Worm (Caenorhabditis elegans) whole organism, early embryonic: Measurements from ENCODE around the gene frpr-2.

Experiments
- B0310.2 ChIP-seq: sonication (generic microtip); optimal IDR thresholded peaks from 2 replicates; lab custom pipeline; 2016; ENCODE audit warnings: mild to moderate bottlenecking, missing genetic modification characterization, missing compliant biosample characterization
- F13C5.2 ChIP-seq: sonication (generic microtip); optimal IDR thresholded peaks from 2 replicates; lab custom pipeline; 2017; ENCODE audit warnings: mild to moderate bottlenecking, missing genetic modification characterization, inconsistent platforms, missing compliant biosample characterization
- aly-1 ChIP-seq: sonication (generic microtip); optimal IDR thresholded peaks from 2 replicates; lab custom pipeline; 2016; ENCODE audit warnings: missing genetic modification characterization, missing compliant biosample characterization
- ama-1 ChIP-seq: fragments of 150-350 bp; optimal IDR thresholded peaks from 2 replicates; lab custom pipeline; 2014
- ceh-13 ChIP-seq: fragments of 200-800 bp; sonication (Bioruptor generic); optimal IDR thresholded peaks from 2 replicates; lab custom pipeline; 2018; ENCODE audit warnings: mild to moderate bottlenecking, missing genetic modification characterization, missing compliant biosample characterization
- ceh-36 ChIP-seq: sonication (generic microtip); optimal IDR thresholded peaks from 2 replicates; lab custom pipeline; 2016; ENCODE audit warnings: missing genetic modification characterization, inconsistent platforms, missing compliant biosample characterization
- ets-7 ChIP-seq: sonication (generic microtip); optimal IDR thresholded peaks from 2 replicates; lab custom pipeline; 2016; ENCODE audit warnings: missing genotype, missing genetic modification characterization, missing compliant biosample characterization
- flt-1 ChIP-seq: fragments of 200-800 bp; sonication (Bioruptor generic); IDR thresholded peaks from 2 replicates; pipeline ENCODE4 v1.3.6; 2022; ENCODE audit warnings: missing genetic modification characterization, missing compliant biosample characterization
- hmbx-1 ChIP-seq: sonication (generic microtip); optimal IDR thresholded peaks from 2 replicates; lab custom pipeline; 2016; ENCODE audit warnings: mild to moderate bottlenecking, missing genetic modification characterization, missing compliant biosample characterization
- hmg-4 ChIP-seq: fragments of 200-800 bp; sonication (Bioruptor generic); optimal IDR thresholded peaks from 2 replicates; lab custom pipeline; 2018; ENCODE audit warnings: mild to moderate bottlenecking, missing genetic modification characterization, missing compliant biosample characterization
- hnd-1 ChIP-seq: sonication (generic microtip); optimal IDR thresholded peaks from 2 replicates; lab custom pipeline; 2016; ENCODE audit warnings: missing genetic modification characterization, missing compliant biosample characterization
- pes-1 ChIP-seq: fragments of 200-800 bp; sonication (Bioruptor generic); IDR thresholded peaks from 2 replicates; pipeline ENCODE4 v1.3.6; 2022; ENCODE audit warnings: missing genetic modification reagents, missing genetic modification characterization, missing compliant biosample characterization
- scrt-1 ChIP-seq: fragments of 200-800 bp; sonication (Bioruptor generic); IDR thresholded peaks from 2 replicates; pipeline ENCODE4 v1.3.6; 2022; ENCODE audit warnings: missing genetic modification characterization, missing compliant biosample characterization
- sea-1 ChIP-seq: fragments of 200-800 bp; sonication (Bioruptor generic); conservative IDR thresholded peaks from 2 replicates; pipeline ENCODE4 v1.3.6; 2022; ENCODE audit warnings: missing genetic modification characterization, missing compliant biosample characterization
- tbx-11 ChIP-seq: fragments of 200-800 bp; sonication (Bioruptor generic); IDR thresholded peaks from 2 replicates; pipeline ENCODE4 v1.3.6; 2022; ENCODE audit warnings: missing genetic modification characterization, missing compliant biosample characterization
- tbx-37 ChIP-seq: fragments of 200-800 bp; sonication (Bioruptor generic); conservative IDR thresholded peaks from 2 replicates; pipeline ENCODE4 v1.3.6; 2022; ENCODE audit warnings: missing genetic modification reagents, missing genetic modification characterization, missing compliant biosample characterization
- tra-4 ChIP-seq: sonication (generic microtip); optimal IDR thresholded peaks from 2 replicates; lab custom pipeline; 2017; ENCODE audit warnings: missing genetic modification characterization, missing compliant biosample characterization

The frpr-2 gene

DNA sequence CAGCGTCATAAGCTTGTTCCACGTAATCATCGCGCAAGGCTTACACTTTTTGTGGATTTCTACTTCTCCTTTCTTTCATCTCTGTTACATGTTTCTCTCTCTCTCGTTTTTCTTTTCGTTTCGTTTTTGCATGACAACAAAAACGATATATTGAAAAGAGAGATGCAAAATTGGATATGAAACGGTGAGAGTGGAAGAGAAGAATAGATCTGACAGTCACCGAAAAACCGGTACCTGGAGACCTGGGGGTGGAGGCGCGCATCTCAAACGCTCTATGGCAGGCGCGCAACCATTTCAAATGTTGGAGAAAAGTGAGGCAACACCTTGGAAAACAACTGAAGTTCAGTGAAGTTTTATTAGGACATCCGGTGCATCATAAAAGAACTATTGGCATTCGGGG is 44.4 kb downstream of the frpr-2 start:
- TF ChIP-seq F13C5.2 (tag; lab: Kevin White, UChicago) (no peak), hmbx-1 (no peak), flt-1 (GFP tag; lab: Robert Waterston, UW) (no peak), ets-7 (no peak), tbx-37 (no peak), sea-1 (GFP tag; lab: Robert Waterston, UW) (no peak), B0310.2 (tag; lab: Kevin White, UChicago) (no peak), hmg-4 (GFP tag; lab: Kevin White, UChicago) (no peak), ceh-13 (no peak), scrt-1 (no peak), pes-1 (GFP tag; lab: Robert Waterston, UW) (no peak), ceh-36 (no peak), aly-1 (tag; lab: Kevin White, UChicago) (no peak), tra-4 (tag; lab: Kevin White, UChicago) (no peak), tbx-11 (GFP tag; lab: Robert Waterston, UW) (no peak), hnd-1 (no peak), ama-1 (no peak)

- no peak for TF ChIP-seq tbx-37
- TF ChIP-seq pes-1 (GFP tag; lab: Robert Waterston, UW), result no peak
- TF ChIP-seq ceh-36, result no peak
- no peak for TF ChIP-seq tbx-11 (GFP tag; lab: Robert Waterston, UW)
- no peak for TF ChIP-seq F13C5.2 (tag; lab: Kevin White, UChicago)
- no peak for TF ChIP-seq hmg-4 (GFP tag; lab: Kevin White, UChicago)
- no peak for TF ChIP-seq scrt-1
- TF ChIP-seq tra-4 (tag; lab: Kevin White, UChicago), result no peak
- no peak for TF ChIP-seq sea-1 (GFP tag; lab: Robert Waterston, UW)
- no peak for TF ChIP-seq ama-1
- TF ChIP-seq ets-7, result no peak
- TF ChIP-seq B0310.2 (tag; lab: Kevin White, UChicago), result no peak
- no peak for TF ChIP-seq hnd-1
- TF ChIP-seq ceh-13, result no peak
- no peak for TF ChIP-seq aly-1 (tag; lab: Kevin White, UChicago)
- no peak for TF ChIP-seq flt-1 (GFP tag; lab: Robert Waterston, UW)
Observed at ce11 chrX:13011897-13012296, 46.6 kb downstream of the frpr-2 start.

DNA sequence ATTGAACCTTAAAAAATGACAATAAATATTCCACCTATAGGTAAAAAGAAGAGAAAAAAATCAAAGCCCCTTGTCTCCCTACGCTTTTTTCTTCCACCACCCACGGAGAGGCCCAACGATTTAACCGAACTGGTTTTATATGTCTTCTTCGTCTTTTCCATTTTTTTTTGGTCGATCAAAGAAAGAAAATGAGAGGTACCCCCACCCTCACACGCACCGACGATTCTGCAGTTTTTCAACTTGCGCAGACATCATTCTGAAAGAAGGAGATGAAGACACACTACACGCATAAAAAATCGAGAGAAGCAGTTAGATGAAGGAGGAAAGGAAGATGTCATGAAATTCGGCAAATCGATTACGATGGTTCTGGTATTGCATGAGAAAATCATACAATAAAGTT is 49.1 kb downstream of the frpr-2 start:
- TF ChIP-seq tra-4 (tag; lab: Kevin White, UChicago), result no peak
- no peak for TF ChIP-seq pes-1 (GFP tag; lab: Robert Waterston, UW)
- no peak for TF ChIP-seq ama-1
- no peak for TF ChIP-seq hmbx-1
- no peak for TF ChIP-seq tbx-37
- no peak for TF ChIP-seq B0310.2 (tag; lab: Kevin White, UChicago)
- TF ChIP-seq flt-1 (GFP tag; lab: Robert Waterston, UW), result no peak
- TF ChIP-seq hmg-4 (GFP tag; lab: Kevin White, UChicago), result no peak
- no peak for TF ChIP-seq ceh-36
- TF ChIP-seq ceh-13, result no peak
- TF ChIP-seq tbx-11 (GFP tag; lab: Robert Waterston, UW), result no peak
- no peak for TF ChIP-seq sea-1 (GFP tag; lab: Robert Waterston, UW)
- TF ChIP-seq scrt-1, result no peak
- TF ChIP-seq F13C5.2 (tag; lab: Kevin White, UChicago), result no peak
- no peak for TF ChIP-seq aly-1 (tag; lab: Kevin White, UChicago)
- TF ChIP-seq ets-7, result no peak
- no peak for TF ChIP-seq hnd-1

DNA sequence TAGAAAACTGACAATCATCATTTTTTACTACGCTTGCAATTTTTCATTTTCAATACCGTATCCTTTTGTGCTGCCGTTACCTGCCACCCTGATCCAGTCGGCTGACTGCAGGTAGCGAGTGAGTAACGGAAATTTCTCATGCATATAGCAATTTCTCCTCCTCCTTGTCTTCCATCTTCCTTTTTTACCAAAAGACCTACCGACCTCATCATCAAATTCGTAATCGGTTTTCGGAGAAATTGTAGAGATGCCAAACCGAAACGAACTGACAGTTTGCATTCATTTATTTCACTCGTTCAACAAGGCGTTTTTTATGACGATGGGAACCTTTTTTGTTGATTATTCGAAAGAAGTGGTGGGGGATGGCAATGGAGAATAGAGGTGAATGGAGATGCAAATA is 51.0 kb downstream of the frpr-2 start:
- no peak for TF ChIP-seq pes-1 (GFP tag; lab: Robert Waterston, UW)
- no peak for TF ChIP-seq ceh-13
- TF ChIP-seq F13C5.2 (tag; lab: Kevin White, UChicago), result no peak
- no peak for TF ChIP-seq hmbx-1
- no peak for TF ChIP-seq sea-1 (GFP tag; lab: Robert Waterston, UW)
- TF ChIP-seq ama-1, result no peak
- no peak for TF ChIP-seq tra-4 (tag; lab: Kevin White, UChicago)
- no peak for TF ChIP-seq aly-1 (tag; lab: Kevin White, UChicago)
- no peak for TF ChIP-seq tbx-37
- TF ChIP-seq hnd-1, result no peak
- TF ChIP-seq tbx-11 (GFP tag; lab: Robert Waterston, UW), result no peak
- TF ChIP-seq B0310.2 (tag; lab: Kevin White, UChicago), result no peak
- no peak for TF ChIP-seq scrt-1
- no peak for TF ChIP-seq hmg-4 (GFP tag; lab: Kevin White, UChicago)
